Worm (Caenorhabditis elegans) whole organism, mixed stage, embryonic: ENCODE data around the gene F44G4.3.
A peak's percentile ranks its signal among the peaks of the same experiment; 100 is the strongest.

Experiments used
- M03D4.4 ChIP-seq: sonication (generic microtip); optimal IDR thresholded peaks from 2 replicates; lab custom pipeline; 2017; ENCODE audit warnings: mild to moderate bottlenecking, missing genetic modification characterization, missing compliant biosample characterization
- bed-3 ChIP-seq: fragments of 200-800 bp; sonication (Bioruptor generic); optimal IDR thresholded peaks from 3 replicates; lab custom pipeline; 2018; ENCODE audit warnings: mild to moderate bottlenecking, missing genetic modification characterization, moderate library complexity, missing compliant biosample characterization
- blmp-1 ChIP-seq: fragments of 150-350 bp; optimal IDR thresholded peaks from 2 replicates; lab custom pipeline; 2014; ENCODE audit warnings: missing biosample characterization, missing genetic modification characterization
- ceh-39 ChIP-seq: fragments of 150-350 bp; optimal IDR thresholded peaks from 2 replicates; lab custom pipeline; 2014; ENCODE audit warnings: missing biosample characterization, missing genetic modification characterization
- ceh-43 ChIP-seq: fragments of 200-800 bp; sonication (Bioruptor generic); optimal IDR thresholded peaks from 2 replicates; lab custom pipeline; 2018; ENCODE audit warnings: mild to moderate bottlenecking, missing genetic modification characterization, moderate library complexity, missing compliant biosample characterization
- ceh-83 ChIP-seq: fragments of 200-800 bp; sonication (Bioruptor generic); optimal IDR thresholded peaks from 2 replicates; lab custom pipeline; 2018; ENCODE audit warnings: mild to moderate bottlenecking, missing genetic modification characterization, missing compliant biosample characterization
- ces-1 ChIP-seq: fragments of 150-350 bp; optimal IDR thresholded peaks from 2 replicates; lab custom pipeline; 2014; ENCODE audit warnings: missing biosample characterization, missing genetic modification reagents, missing genetic modification characterization
- cnd-1 ChIP-seq: fragments of 200-800 bp; sonication (Bioruptor generic); optimal IDR thresholded peaks from 2 replicates; lab custom pipeline; 2018; ENCODE audit warnings: mild to moderate bottlenecking, missing genetic modification characterization, missing compliant biosample characterization
- drap-1 ChIP-seq: fragments of 200-800 bp; sonication (Bioruptor generic); optimal IDR thresholded peaks from 3 replicates; lab custom pipeline; 2018; ENCODE audit warnings: mild to moderate bottlenecking, missing genetic modification characterization, missing compliant biosample characterization
- elt-1 ChIP-seq: sonication (generic microtip); optimal IDR thresholded peaks from 2 replicates; lab custom pipeline; 2017; ENCODE audit warnings: missing genetic modification characterization, mild to moderate bottlenecking, missing compliant biosample characterization, antibody characterized with exemption, moderate library complexity, borderline replicate concordance; ENCODE audit not compliant: insufficient read depth
- elt-3 ChIP-seq: fragments of 150-350 bp; optimal IDR thresholded peaks from 2 replicates; lab custom pipeline; 2014; ENCODE audit warnings: missing biosample characterization, missing genetic modification characterization
- flh-1 ChIP-seq: fragments of 200-800 bp; sonication (Bioruptor generic); optimal IDR thresholded peaks from 2 replicates; lab custom pipeline; 2018; ENCODE audit warnings: mild to moderate bottlenecking, missing genetic modification characterization, moderate library complexity, missing compliant biosample characterization
- ham-2 ChIP-seq: fragments of 200-800 bp; sonication (Bioruptor generic); optimal IDR thresholded peaks from 2 replicates; lab custom pipeline; 2018; ENCODE audit warnings: mild to moderate bottlenecking, missing genetic modification characterization, missing compliant biosample characterization
- hlh-1 ChIP-seq: fragments of 150-350 bp; optimal IDR thresholded peaks from 2 replicates; lab custom pipeline; 2014; ENCODE audit warnings: missing biosample characterization, missing genetic modification reagents, missing genetic modification characterization
- lin-13 ChIP-seq: fragments of 150-350 bp; optimal IDR thresholded peaks from 2 replicates; lab custom pipeline; 2014; ENCODE audit warnings: missing biosample characterization, missing genetic modification characterization
- lin-32 ChIP-seq: fragments of 200-800 bp; sonication (Bioruptor generic); optimal IDR thresholded peaks from 2 replicates; lab custom pipeline; 2018; ENCODE audit warnings: mild to moderate bottlenecking, missing genetic modification characterization, missing compliant biosample characterization
- lsy-2 ChIP-seq: fragments of 150-350 bp; optimal IDR thresholded peaks from 2 replicates; lab custom pipeline; 2014; ENCODE audit warnings: missing biosample characterization, missing genetic modification characterization
- mab-5 ChIP-seq: fragments of 150-350 bp; optimal IDR thresholded peaks from 2 replicates; lab custom pipeline; 2014; ENCODE audit warnings: missing biosample characterization, missing genetic modification characterization
- mep-1 ChIP-seq: fragments of 150-350 bp; optimal IDR thresholded peaks from 2 replicates; lab custom pipeline; 2017; ENCODE audit warnings: missing biosample characterization, missing genetic modification reagents, missing genetic modification characterization, inconsistent platforms
- mls-2 ChIP-seq: sonication (generic microtip); optimal IDR thresholded peaks from 2 replicates; lab custom pipeline; 2016; ENCODE audit warnings: mild to moderate bottlenecking, missing genetic modification characterization, moderate library complexity, missing compliant biosample characterization
- nhr-12 ChIP-seq: fragments of 150-350 bp; optimal IDR thresholded peaks from 2 replicates; lab custom pipeline; 2014; ENCODE audit warnings: missing biosample characterization, missing genetic modification characterization
- nhr-2 ChIP-seq: fragments of 150-350 bp; optimal IDR thresholded peaks from 2 replicates; lab custom pipeline; 2014; ENCODE audit warnings: missing biosample characterization, missing genetic modification characterization
- nhr-237 ChIP-seq: fragments of 150-350 bp; optimal IDR thresholded peaks from 2 replicates; lab custom pipeline; 2014; ENCODE audit warnings: missing biosample characterization, missing genetic modification characterization
- nhr-28 ChIP-seq: fragments of 150-350 bp; optimal IDR thresholded peaks from 2 replicates; lab custom pipeline; 2014; ENCODE audit warnings: missing biosample characterization, missing genetic modification characterization
- nhr-76 ChIP-seq: sonication (generic microtip); optimal IDR thresholded peaks from 2 replicates; lab custom pipeline; 2017; ENCODE audit warnings: missing biosample characterization, missing genetic modification characterization
- pha-4 ChIP-seq: fragments of 150-350 bp; optimal IDR thresholded peaks from 2 replicates; lab custom pipeline; 2018; ENCODE audit warnings: missing biosample characterization, missing genetic modification reagents, missing genetic modification characterization
- sem-2 ChIP-seq: fragments of 200-800 bp; sonication (Bioruptor generic); optimal IDR thresholded peaks from 2 replicates; lab custom pipeline; 2018; ENCODE audit warnings: mild to moderate bottlenecking, missing genetic modification characterization, missing compliant biosample characterization
- snpc-4 ChIP-seq: fragments of 150-350 bp; optimal IDR thresholded peaks from 2 replicates; lab custom pipeline; 2014; ENCODE audit warnings: missing biosample characterization, missing genetic modification characterization
- sptf-1 ChIP-seq: sonication (generic microtip); optimal IDR thresholded peaks from 2 replicates; lab custom pipeline; 2017; ENCODE audit warnings: mild to moderate bottlenecking, missing genetic modification characterization, moderate library complexity, missing compliant biosample characterization
- tbx-8 ChIP-seq: fragments of 200-800 bp; sonication (Bioruptor generic); optimal IDR thresholded peaks from 2 replicates; lab custom pipeline; 2018; ENCODE audit warnings: mild to moderate bottlenecking, missing genetic modification characterization, moderate library complexity, missing compliant biosample characterization
- unc-120 ChIP-seq: sonication (generic microtip); optimal IDR thresholded peaks from 2 replicates; lab custom pipeline; 2017; ENCODE audit warnings: missing genetic modification characterization, missing compliant biosample characterization; ENCODE audit not compliant: poor library complexity, severe bottlenecking
- unc-39 ChIP-seq: fragments of 150-350 bp; optimal IDR thresholded peaks from 2 replicates; lab custom pipeline; 2014; ENCODE audit warnings: missing biosample characterization, missing genetic modification characterization
- unc-62 ChIP-seq: fragments of 150-350 bp; optimal IDR thresholded peaks from 2 replicates; lab custom pipeline; 2014; ENCODE audit warnings: missing biosample characterization, missing genetic modification reagents, missing genetic modification characterization
- zip-8 ChIP-seq: fragments of 150-350 bp; optimal IDR thresholded peaks from 2 replicates; lab custom pipeline; 2014; ENCODE audit warnings: missing biosample characterization, missing genetic modification characterization
- ztf-11 ChIP-seq: fragments of 150-350 bp; optimal IDR thresholded peaks from 2 replicates; lab custom pipeline; 2014; ENCODE audit warnings: missing biosample characterization, missing genetic modification characterization

The F44G4.3 gene

DNA sequence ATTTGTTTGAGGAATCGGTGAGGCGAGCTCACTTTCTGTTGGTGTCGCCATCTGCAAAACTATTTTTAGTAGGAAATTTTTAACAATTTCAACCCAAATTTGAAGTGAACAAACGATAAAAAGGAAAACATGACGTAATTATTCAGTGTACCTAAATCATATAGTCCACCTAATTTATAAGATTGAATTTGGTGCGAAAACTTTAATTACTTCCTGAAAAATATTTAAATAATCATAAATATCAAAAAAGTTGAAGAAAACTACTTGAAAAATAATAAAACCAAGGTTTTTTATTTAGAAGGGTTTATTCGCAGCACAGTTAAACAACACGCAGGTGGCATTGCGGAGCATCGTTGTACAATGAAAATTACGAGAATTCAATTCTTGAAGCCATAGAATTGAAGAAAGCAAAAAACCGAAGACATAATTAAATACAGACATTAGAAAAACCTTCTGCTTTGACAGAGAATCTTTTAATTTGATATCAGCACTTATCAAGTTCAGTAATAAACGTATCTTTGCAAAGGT, 23.9 kb downstream of the F44G4.3 start, which contains the start of gene tomm-40:
Gene tomm-40 (minus strand): TSS at position 51 of the 528 bp plus-strand sequence.
- TF ChIP-seq lsy-2 (tag; lab: Kevin White, UChicago) (peak; percentile 42), ces-1 (GFP tag; lab: Kevin White, UChicago) (peak; percentile 20), unc-120 (tag; lab: Kevin White, UChicago) (no peak), cnd-1 (tag; lab: Kevin White, UChicago) (no peak)

DNA sequence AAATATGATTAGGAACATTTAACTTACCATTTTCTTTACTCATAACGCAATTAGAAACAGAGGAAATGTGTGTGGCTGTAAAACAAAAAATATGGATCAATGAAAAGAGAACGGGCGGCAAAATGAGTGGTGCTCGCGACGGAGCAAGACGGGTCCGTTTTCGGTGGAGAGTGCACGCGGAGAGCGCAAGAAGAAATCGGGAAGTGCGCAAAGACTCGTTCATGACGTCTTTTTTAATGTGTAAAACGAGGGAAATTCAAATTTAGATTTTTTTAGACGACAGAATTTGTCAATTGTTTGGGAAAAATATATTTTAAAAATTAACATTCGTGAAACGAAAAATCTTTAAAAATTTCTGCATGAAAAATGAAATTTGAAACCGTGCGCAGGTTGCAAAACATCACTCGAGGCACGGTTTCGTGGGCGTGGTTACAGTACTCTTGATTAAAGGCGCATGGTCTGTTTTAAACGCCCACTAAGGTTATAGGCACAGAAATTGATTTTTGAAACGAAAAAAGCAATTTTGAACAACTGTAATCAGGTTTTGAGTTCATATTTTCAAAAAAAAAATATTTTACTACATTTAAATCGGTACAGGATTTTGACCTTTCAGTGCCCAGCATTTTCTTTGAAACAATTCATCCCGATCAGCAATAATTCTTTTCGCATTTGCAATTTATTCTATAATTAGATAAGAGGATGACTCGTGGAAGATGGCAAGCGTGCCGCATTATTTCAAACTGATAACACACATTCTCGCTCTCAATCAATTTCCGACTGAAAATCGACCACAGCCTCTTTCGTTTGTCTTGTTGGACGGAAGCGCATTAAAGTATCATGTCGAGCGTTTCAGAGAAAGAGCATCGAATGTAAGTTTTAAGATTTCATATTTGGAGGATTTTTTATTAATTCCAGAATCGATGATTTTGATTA, 27.9 kb downstream of the F44G4.3 start, which contains the start of the genes szy-20 and C18E9.5:
Gene szy-20 (minus strand): TSS at position 83 of the 933 bp plus-strand sequence.
Gene C18E9.5 (plus strand): TSS at position 730 of the 933 bp plus-strand sequence.
- peak; percentile 65 for TF ChIP-seq ces-1 (GFP tag; lab: Kevin White, UChicago)
- no peak for TF ChIP-seq ham-2
- TF ChIP-seq drap-1 (GFP tag; lab: Kevin White, UChicago): peak; percentile 8
- no peak for TF ChIP-seq ceh-43 (GFP tag; lab: Kevin White, UChicago)
- TF ChIP-seq ztf-11: no peak
- TF ChIP-seq M03D4.4 (tag; lab: Kevin White, UChicago): peak; percentile 55
- TF ChIP-seq snpc-4 (tag; lab: Kevin White, UChicago): no peak
- TF ChIP-seq mls-2: peak; percentile 38
- TF ChIP-seq pha-4 (tag; lab: Kevin White, UChicago): peak; percentile 30
- TF ChIP-seq unc-39: no peak
- peak; percentile 11 for TF ChIP-seq cnd-1 (tag; lab: Kevin White, UChicago)
- TF ChIP-seq unc-120 (tag; lab: Kevin White, UChicago): peak; percentile 63
- TF ChIP-seq ceh-83 (GFP tag; lab: Kevin White, UChicago): no peak
- TF ChIP-seq nhr-2 (tag; lab: Kevin White, UChicago): no peak
- no peak for TF ChIP-seq nhr-76 (tag; lab: Kevin White, UChicago)
- TF ChIP-seq bed-3: no peak
- no peak for TF ChIP-seq hlh-1 (tag; lab: Kevin White, UChicago)
- no peak for TF ChIP-seq blmp-1 (tag; lab: Kevin White, UChicago)
- TF ChIP-seq sptf-1: peak; percentile 16
- TF ChIP-seq lsy-2 (tag; lab: Kevin White, UChicago): peak; percentile 77
- peak; percentile 69 for TF ChIP-seq lin-13 (tag; lab: Kevin White, UChicago)
- no peak for TF ChIP-seq elt-1 (tag; lab: Kevin White, UChicago)
- TF ChIP-seq nhr-12 (tag; lab: Kevin White, UChicago): no peak
- TF ChIP-seq unc-62: no peak
- no peak for TF ChIP-seq nhr-28
- TF ChIP-seq mep-1 (tag; lab: Kevin White, UChicago): peak; percentile 63
- no peak for TF ChIP-seq flh-1 (GFP tag; lab: Kevin White, UChicago)
- no peak for TF ChIP-seq mab-5
- TF ChIP-seq nhr-237: peak; percentile 55
- no peak for TF ChIP-seq lin-32
- TF ChIP-seq ceh-39: no peak
- TF ChIP-seq elt-3 (tag; lab: Kevin White, UChicago): no peak
- TF ChIP-seq zip-8 (tag; lab: Kevin White, UChicago): no peak
- TF ChIP-seq tbx-8 (GFP tag; lab: Kevin White, UChicago): no peak
- no peak for TF ChIP-seq sem-2 (GFP tag; lab: Kevin White, UChicago)

DNA sequence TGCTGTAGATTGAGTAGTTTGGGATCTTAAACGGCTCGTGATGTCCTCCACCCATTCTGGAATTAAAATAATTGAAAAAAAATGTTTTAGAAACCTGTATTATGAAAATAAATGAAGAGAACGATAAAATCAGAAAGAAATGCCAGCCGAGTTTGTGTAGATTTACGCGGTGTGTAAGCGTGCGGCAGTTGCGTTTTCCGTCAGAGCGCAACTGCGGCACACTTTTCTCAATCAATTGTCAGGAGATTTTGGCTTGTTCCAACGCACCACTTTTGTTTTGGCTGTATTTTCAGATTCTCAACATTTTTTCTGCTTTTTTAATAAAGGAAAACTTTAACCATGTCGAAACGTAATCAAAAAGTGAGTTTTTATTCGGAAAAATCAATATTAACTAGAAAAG, 32.6 kb downstream of the F44G4.3 start, which contains the start of the genes ndub-3 and C18E9.2:
Gene ndub-3 (minus strand): TSS at position 56 of the 400 bp plus-strand sequence.
Gene C18E9.2 (plus strand): TSS at position 172 of the 400 bp plus-strand sequence.
- TF ChIP-seq mep-1 (tag; lab: Kevin White, UChicago) (peak; percentile 72), zip-8 (tag; lab: Kevin White, UChicago) (no peak), mls-2 (no peak), bed-3 (no peak), ceh-43 (GFP tag; lab: Kevin White, UChicago) (no peak), hlh-1 (tag; lab: Kevin White, UChicago) (peak; percentile 54), drap-1 (GFP tag; lab: Kevin White, UChicago) (no peak), elt-1 (tag; lab: Kevin White, UChicago) (no peak), ham-2 (no peak), snpc-4 (tag; lab: Kevin White, UChicago) (no peak), ceh-83 (GFP tag; lab: Kevin White, UChicago) (no peak), unc-39 (no peak), ces-1 (GFP tag; lab: Kevin White, UChicago) (peak; percentile 5), ztf-11 (no peak), nhr-237 (peak; percentile 11), pha-4 (tag; lab: Kevin White, UChicago) (no peak), sptf-1 (no peak), ceh-39 (no peak), blmp-1 (tag; lab: Kevin White, UChicago) (no peak), M03D4.4 (tag; lab: Kevin White, UChicago) (no peak), sem-2 (GFP tag; lab: Kevin White, UChicago) (no peak), elt-3 (tag; lab: Kevin White, UChicago) (no peak), unc-120 (tag; lab: Kevin White, UChicago) (no peak), cnd-1 (tag; lab: Kevin White, UChicago) (no peak), nhr-2 (tag; lab: Kevin White, UChicago) (no peak)
